Fruit fly (Drosophila melanogaster) whole organism, embryonic: ENCODE data around the gene Kdm2.

Experiments
- Ada2b ChIP-seq: fragments of 200-800 bp; sonication (Bioruptor generic); IDR thresholded peaks from 2 replicates; pipeline ENCODE4 v1.3.6; 2022; ENCODE audit warnings: missing biosample characterization, missing genetic modification characterization
- CG10462 ChIP-seq: fragments of 200-800 bp; sonication (Bioruptor generic); optimal IDR thresholded peaks from 2 replicates; lab custom pipeline; 2016; ENCODE audit warnings: missing biosample characterization, missing genetic modification characterization
- CG11093 ChIP-seq: fragments of 200-800 bp; sonication (Bioruptor generic); IDR thresholded peaks from 3 replicates; pipeline ENCODE4 v1.3.6; 2022; ENCODE audit warnings: missing biosample characterization, missing genetic modification characterization
- CG11560 ChIP-seq: fragments of 200-800 bp; sonication (Bioruptor generic); IDR thresholded peaks from 3 replicates; pipeline ENCODE4 v1.3.6; 2022; ENCODE audit warnings: missing biosample characterization, missing genetic modification characterization
- CG12744 ChIP-seq: fragments of 200-800 bp; sonication (Bioruptor generic); optimal IDR thresholded peaks from 2 replicates; lab custom pipeline; 2016; ENCODE audit warnings: missing biosample characterization, missing genetic modification characterization
- CG14710 ChIP-seq: fragments of 200-800 bp; sonication (Bioruptor generic); optimal IDR thresholded peaks from 3 replicates; lab custom pipeline; 2019; ENCODE audit warnings: missing biosample characterization, mild to moderate bottlenecking, missing genetic modification characterization, moderate library complexity
- CG14965 ChIP-seq: fragments of 200-800 bp; sonication (Bioruptor generic); optimal IDR thresholded peaks from 2 replicates; lab custom pipeline; 2016; ENCODE audit warnings: missing biosample characterization, missing genetic modification characterization, borderline replicate concordance
- CG15011 ChIP-seq: fragments of 200-800 bp; sonication (Bioruptor generic); optimal IDR thresholded peaks from 3 replicates; lab custom pipeline; 2018; ENCODE audit warnings: missing biosample characterization, mild to moderate bottlenecking, missing genetic modification characterization
- CG15514 ChIP-seq: fragments of 200-800 bp; sonication (Bioruptor generic); optimal IDR thresholded peaks from 3 replicates; lab custom pipeline; 2017; ENCODE audit warnings: missing biosample characterization, missing genetic modification characterization, mild to moderate bottlenecking, moderate library complexity, missing genetic modification reagents
- CG16813 ChIP-seq: fragments of 200-800 bp; sonication (Bioruptor generic); IDR thresholded peaks from 3 replicates; pipeline ENCODE4 v1.3.6; 2022; ENCODE audit warnings: missing biosample characterization, missing genetic modification characterization; ENCODE audit not compliant: partially characterized antibody
- CG17361 ChIP-seq: fragments of 200-800 bp; sonication (Bioruptor generic); IDR thresholded peaks from 3 replicates; pipeline ENCODE4 v1.3.6; 2022; ENCODE audit warnings: missing biosample characterization, missing genetic modification characterization
- CG18599 ChIP-seq: fragments of 200-800 bp; sonication (Bioruptor generic); optimal IDR thresholded peaks from 3 replicates; lab custom pipeline; 2017; ENCODE audit warnings: missing biosample characterization, missing genetic modification characterization, mild to moderate bottlenecking, moderate library complexity, missing genetic modification reagents
- CG2875 ChIP-seq: fragments of 200-800 bp; sonication (Bioruptor generic); optimal IDR thresholded peaks from 2 replicates; lab custom pipeline; 2017; ENCODE audit warnings: missing biosample characterization, mild to moderate bottlenecking, missing genetic modification characterization, missing genetic modification reagents
- CG30020 ChIP-seq: fragments of 200-800 bp; optimal IDR thresholded peaks from 2 replicates; lab custom pipeline; 2019; ENCODE audit warnings: missing biosample characterization, mild to moderate bottlenecking, missing genetic modification characterization, moderate library complexity
- CG32767 ChIP-seq: fragments of 200-800 bp; sonication (Bioruptor generic); IDR thresholded peaks from 2 replicates; pipeline ENCODE4 v1.3.6; 2022; ENCODE audit warnings: missing biosample characterization, missing genetic modification characterization
- CG3726 ChIP-seq: fragments of 200-800 bp; sonication (Bioruptor generic); IDR thresholded peaks from 3 replicates; pipeline ENCODE4, ENCODE4 v1.3.6; 2022; ENCODE audit warnings: missing biosample characterization, missing genetic modification characterization
- CG5245 ChIP-seq: fragments of 200-800 bp; sonication (Bioruptor generic); optimal IDR thresholded peaks from 3 replicates; lab custom pipeline; 2016; ENCODE audit warnings: missing biosample characterization, missing genetic modification characterization
- CG8478 ChIP-seq: fragments of >200 bp; optimal IDR thresholded peaks from 2 replicates; lab custom pipeline; 2018
- CG9797 ChIP-seq: fragments of 200-800 bp; sonication (Bioruptor generic); optimal IDR thresholded peaks from 3 replicates; lab custom pipeline; 2018; ENCODE audit warnings: missing biosample characterization, mild to moderate bottlenecking, missing genetic modification characterization
- Chrac-16 ChIP-seq: fragments of 200-800 bp; sonication (Bioruptor generic); optimal IDR thresholded peaks from 3 replicates; lab custom pipeline; 2016; ENCODE audit warnings: missing biosample characterization, missing genetic modification characterization
- Dip3 ChIP-seq: fragments of 200-800 bp; sonication (Bioruptor generic); optimal IDR thresholded peaks from 3 replicates; lab custom pipeline; 2016; ENCODE audit warnings: missing biosample characterization, missing genetic modification characterization
- Dll ChIP-seq: fragments of 200-800 bp; sonication (Bioruptor generic); IDR thresholded peaks from 4 replicates; pipeline ENCODE4 v1.3.6; 2022; ENCODE audit warnings: missing biosample characterization, missing genetic modification characterization; ENCODE audit not compliant: partially characterized antibody
- Dp ChIP-seq: fragments of 200-800 bp; sonication (Bioruptor generic); optimal IDR thresholded peaks from 2 replicates; lab custom pipeline; 2018; ENCODE audit warnings: missing biosample characterization, mild to moderate bottlenecking, missing genetic modification characterization, moderate library complexity
- Elba2 ChIP-seq: fragments of 200-800 bp; sonication (Bioruptor generic); optimal IDR thresholded peaks from 3 replicates; lab custom pipeline; 2016; ENCODE audit warnings: missing biosample characterization, missing genetic modification characterization
- Ets65A ChIP-seq: fragments of 200-800 bp; sonication (Bioruptor generic); peaks from one replicate; lab custom pipeline; 2016; ENCODE audit warnings: missing biosample characterization, missing genetic modification characterization
- Hand ChIP-seq: fragments of 200-800 bp; sonication (Bioruptor generic); optimal IDR thresholded peaks from 2 replicates; lab custom pipeline; 2017; ENCODE audit warnings: mild to moderate bottlenecking, missing biosample characterization, missing genetic modification reagents, missing genetic modification characterization
- Mad ChIP-seq: fragments of 200-800 bp; sonication (Bioruptor generic); optimal IDR thresholded peaks from 2 replicates; lab custom pipeline; 2016; ENCODE audit warnings: missing biosample characterization, missing genetic modification characterization
- Nf-YA ChIP-seq: fragments of 200-800 bp; sonication (Bioruptor generic); IDR thresholded peaks from 2 replicates; pipeline ENCODE4 v1.3.6; 2022; ENCODE audit warnings: missing biosample characterization, missing genetic modification characterization
- Nf-YB ChIP-seq: fragments of 200-800 bp; sonication (Bioruptor generic); optimal IDR thresholded peaks from 3 replicates; lab custom pipeline; 2019; ENCODE audit warnings: missing biosample characterization, mild to moderate bottlenecking, missing genetic modification characterization, moderate library complexity
- Oaz ChIP-seq: fragments of 200-800 bp; sonication (Bioruptor generic); IDR thresholded peaks from 2 replicates; pipeline ENCODE4 v1.3.6; 2022; ENCODE audit warnings: missing biosample characterization, missing genetic modification characterization
- Oli ChIP-seq: fragments of 200-800 bp; sonication (Bioruptor generic); optimal IDR thresholded peaks from 2 replicates; lab custom pipeline; 2018; ENCODE audit warnings: missing biosample characterization, mild to moderate bottlenecking, missing genetic modification characterization, moderate library complexity
- Sin3A ChIP-seq: fragments of >200 bp; optimal IDR thresholded peaks from 2 replicates; lab custom pipeline; 2018
- Sry-δ ChIP-seq: fragments of 200-800 bp; sonication (Bioruptor generic); optimal IDR thresholded peaks from 2 replicates; lab custom pipeline; 2016; ENCODE audit warnings: missing biosample characterization, missing genetic modification characterization
- TFAM ChIP-seq: fragments of 200-800 bp; sonication (Bioruptor generic); optimal IDR thresholded peaks from 2 replicates; lab custom pipeline; 2017; ENCODE audit warnings: missing biosample characterization, missing genetic modification characterization, inconsistent platforms
- Tbp ChIP-seq: fragments of >200 bp; optimal IDR thresholded peaks from 2 replicates; lab custom pipeline; 2018; ENCODE audit warnings: missing biosample characterization, missing genetic modification characterization
- crc ChIP-seq: fragments of 200-800 bp; sonication (Bioruptor generic); optimal IDR thresholded peaks from 2 replicates; lab custom pipeline; 2016; ENCODE audit warnings: missing biosample characterization, missing genetic modification characterization
- cwo ChIP-seq: fragments of 200-800 bp; sonication (Bioruptor generic); optimal IDR thresholded peaks from 3 replicates; lab custom pipeline; 2017; ENCODE audit warnings: missing biosample characterization, missing genetic modification characterization, mild to moderate bottlenecking, moderate library complexity, missing genetic modification reagents
- dati ChIP-seq: fragments of 200-800 bp; sonication (Bioruptor generic); IDR thresholded peaks from 2 replicates; pipeline ENCODE4 v1.3.6; 2022; ENCODE audit warnings: missing biosample characterization, missing genetic modification characterization
- en ChIP-seq: fragments of 200-800 bp; sonication (Bioruptor generic); optimal IDR thresholded peaks from 2 replicates; lab custom pipeline; 2016; ENCODE audit warnings: missing biosample characterization, missing genetic modification characterization
- fd3F ChIP-seq: fragments of 200-800 bp; sonication (Bioruptor generic); optimal IDR thresholded peaks from 2 replicates; lab custom pipeline; 2018; ENCODE audit warnings: missing biosample characterization, mild to moderate bottlenecking, missing genetic modification characterization, moderate library complexity
- fd64A ChIP-seq: fragments of 200-800 bp; sonication (Bioruptor generic); optimal IDR thresholded peaks from 3 replicates; lab custom pipeline; 2018; ENCODE audit warnings: missing biosample characterization, mild to moderate bottlenecking, missing genetic modification characterization
- fd96Cb ChIP-seq: fragments of 200-800 bp; sonication (Bioruptor generic); optimal IDR thresholded peaks from 2 replicates; lab custom pipeline; 2018; ENCODE audit warnings: missing biosample characterization, mild to moderate bottlenecking, missing genetic modification characterization, moderate library complexity
- gfzf ChIP-seq: fragments of 200-800 bp; sonication (Bioruptor generic); optimal IDR thresholded peaks from 2 replicates; lab custom pipeline; 2016; ENCODE audit warnings: missing biosample characterization, mild to moderate bottlenecking, missing genetic modification characterization, moderate library complexity
- grn ChIP-seq: fragments of 200-800 bp; sonication (Bioruptor generic); optimal IDR thresholded peaks from 3 replicates; lab custom pipeline; 2017; ENCODE audit warnings: missing biosample characterization, missing genetic modification characterization
- jumu ChIP-seq: fragments of 200-800 bp; sonication (Bioruptor generic); optimal IDR thresholded peaks from 3 replicates; lab custom pipeline; 2016; ENCODE audit warnings: missing biosample characterization, missing genetic modification characterization
- phol ChIP-seq: fragments of 200-800 bp; sonication (Bioruptor generic); optimal IDR thresholded peaks from 3 replicates; lab custom pipeline; 2018; ENCODE audit warnings: missing biosample characterization, mild to moderate bottlenecking, missing genetic modification characterization, moderate library complexity
- scrt ChIP-seq: fragments of 200-800 bp; sonication (Bioruptor generic); optimal IDR thresholded peaks from 2 replicates; lab custom pipeline; 2018; ENCODE audit warnings: missing biosample characterization, mild to moderate bottlenecking, missing genetic modification characterization, moderate library complexity
- sima ChIP-seq: fragments of 200-800 bp; sonication (Bioruptor generic); optimal IDR thresholded peaks from 2 replicates; lab custom pipeline; 2016; ENCODE audit warnings: missing biosample characterization, missing genetic modification characterization
- sisA ChIP-seq: fragments of 200-800 bp; sonication (Bioruptor generic); IDR thresholded peaks from 2 replicates; pipeline ENCODE4 v1.3.6; 2022; ENCODE audit warnings: missing biosample characterization, missing genetic modification characterization
- toy ChIP-seq: fragments of 200-800 bp; sonication (Bioruptor generic); IDR thresholded peaks from 2 replicates; pipeline ENCODE4 v1.3.6; 2022; ENCODE audit warnings: missing biosample characterization, missing genetic modification characterization
- twi ChIP-seq: fragments of 200-800 bp; optimal IDR thresholded peaks from 2 replicates; lab custom pipeline; 2019; ENCODE audit warnings: missing biosample characterization, mild to moderate bottlenecking, missing genetic modification characterization, moderate library complexity
- zen ChIP-seq: fragments of 200-800 bp; sonication (Bioruptor generic); optimal IDR thresholded peaks from 3 replicates; lab custom pipeline; 2018; ENCODE audit warnings: missing biosample characterization, mild to moderate bottlenecking, missing genetic modification characterization, moderate library complexity

Gene Kdm2

dm6 chr3R:9050519-9051119, 1.7 kb upstream of the Kdm2 start, which contains the start of gene Nmdmc (continued):
- TF ChIP-seq CG18599 (GFP tag; lab: Kevin White, UChicago) (no peak), toy (no peak), CG15011 (GFP tag; lab: Kevin White, UChicago) (no peak), CG2875 (GFP tag; lab: Kevin White, UChicago) (no peak), fd64A (GFP tag; lab: Kevin White, UChicago) (no peak), CG3726 (GFP tag; lab: Robert Waterston, UW) (no peak), Tbp (peak; percentile 58), CG12744 (GFP tag; lab: Kevin White, UChicago) (no peak), CG14965 (GFP tag; lab: Kevin White, UChicago) (no peak), Dp (peak; percentile 91), sima (GFP tag; lab: Kevin White, UChicago) (no peak), dati (no peak), scrt (GFP tag; lab: Kevin White, UChicago) (no peak), Elba2 (GFP tag; lab: Kevin White, UChicago) (no peak), en (GFP tag; lab: Kevin White, UChicago) (no peak), sisA (GFP tag; lab: Robert Waterston, UW) (no peak), CG15514 (peak; percentile 69), Nf-YB (GFP tag; lab: Kevin White, UChicago) (no peak), CG9797 (peak; percentile 90), Oaz (no peak), Sin3A (lab: Kevin White, UChicago) (peak; percentile 77), Dll (no peak), CG30020 (tag; lab: Kevin White, UChicago) (peak; percentile 14), Oli (tag; lab: Kevin White, UChicago) (no peak), Mad (GFP tag; lab: Kevin White, UChicago) (no peak), CG5245 (no peak), CG10462 (no peak), TFAM (no peak), Ada2b (GFP tag; lab: Robert Waterston, UW) (no peak), grn (no peak), fd3F (GFP tag; lab: Kevin White, UChicago) (no peak), CG32767 (GFP tag; lab: Robert Waterston, UW) (no peak), Nf-YA (GFP tag; lab: Robert Waterston, UW) (no peak), CG16813 (GFP tag; lab: Robert Waterston, UW) (no peak), CG14710 (peak; percentile 80), Hand (GFP tag; lab: Kevin White, UChicago) (no peak), CG11560 (no peak), cwo (no peak), crc (GFP tag; lab: Kevin White, UChicago) (no peak), jumu (no peak), Dip3 (GFP tag; lab: Kevin White, UChicago) (no peak), Sry-δ (GFP tag; lab: Kevin White, UChicago) (peak; percentile 29), phol (tag; lab: Kevin White, UChicago) (peak; percentile 62), gfzf (peak; percentile 95), CG8478 (lab: Kevin White, UChicago) (no peak), CG17361 (GFP tag; lab: Robert Waterston, UW) (no peak), CG11093 (GFP tag; lab: Robert Waterston, UW) (no peak), zen (peak; percentile 8), Ets65A (GFP tag; lab: Kevin White, UChicago) (peak; percentile 82), fd96Cb (tag; lab: Kevin White, UChicago) (no peak), Chrac-16 (GFP tag; lab: Kevin White, UChicago) (no peak), twi (tag; lab: Kevin White, UChicago) (no peak)
